Fruit fly (Drosophila melanogaster) whole organism: Measurements from ENCODE around the gene CG7631.
"Not testable (repeated sequence)": the region's sequence is repeated elsewhere in the genome, so short reads cannot be mapped to it uniquely, and the experiment has no call there.

ENCODE experiments used
- CG8478 ChIP-seq: fragments of >200 bp; optimal IDR thresholded peaks from 2 replicates; lab custom pipeline; 2018; ENCODE audit warnings: inconsistent platforms
- Dll ChIP-seq: fragments of >200 bp; optimal IDR thresholded peaks from 2 replicates; lab custom pipeline; 2017
- EcR ChIP-seq, 2 experiments: fragments of >200 bp; optimal IDR thresholded peaks; 2 replicates each; lab custom pipeline; 2017; ENCODE audit warnings: missing biosample characterization in 2 of 2, missing genetic modification characterization in 2 of 2, missing genetic modification reagents in 2 of 2
- pan ChIP-seq: fragments of >200 bp; optimal IDR thresholded peaks from 2 replicates; lab custom pipeline; 2017
- psq ChIP-seq: fragments of >200 bp; optimal IDR thresholded peaks from 2 replicates; lab custom pipeline; 2017
- usp ChIP-seq: fragments of >200 bp; optimal IDR thresholded peaks from 2 replicates; lab custom pipeline; 2017; ENCODE audit warnings: missing biosample characterization, missing genetic modification characterization, mixed read lengths

The CG7631 gene

DNA sequence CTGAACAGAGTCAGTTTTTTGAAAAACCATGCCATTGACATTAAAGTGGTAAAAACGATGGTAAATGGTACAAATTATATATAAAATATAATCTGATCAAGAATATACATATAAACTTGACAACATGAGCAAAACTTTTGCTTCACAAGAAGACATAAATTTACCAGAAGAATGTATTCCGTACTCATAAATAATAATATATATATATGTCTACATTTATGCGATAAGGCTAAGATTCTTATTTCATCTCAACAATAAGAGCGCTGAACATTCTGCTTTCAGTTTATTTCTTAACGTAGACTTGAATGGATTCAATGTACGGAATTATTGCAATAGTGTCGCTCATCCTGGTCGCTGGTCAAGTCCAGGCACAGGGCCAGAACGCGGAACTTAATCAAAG, 32.3 kb downstream of the CG7631 start, which contains the start of gene CG18477:
Gene CG18477, plus strand, starts transcription at position 301 of the 400 bp plus-strand sequence.
- TF ChIP-seq Dll (lab: Kevin White, UChicago); psq (lab: Kevin White, UChicago); usp (GFP tag; lab: Kevin White, UChicago): not testable (repeated sequence)

- TF ChIP-seq psq, Dll, CG8478 (lab: Kevin White, UChicago): not testable (repeated sequence)
Measured at dm6 chr2L:15669874-15670273, 41.4 kb downstream of the CG7631 start, which contains the start of gene CG18478. Gene CG18478, plus strand, starts transcription at chr2L:15670174.

DNA sequence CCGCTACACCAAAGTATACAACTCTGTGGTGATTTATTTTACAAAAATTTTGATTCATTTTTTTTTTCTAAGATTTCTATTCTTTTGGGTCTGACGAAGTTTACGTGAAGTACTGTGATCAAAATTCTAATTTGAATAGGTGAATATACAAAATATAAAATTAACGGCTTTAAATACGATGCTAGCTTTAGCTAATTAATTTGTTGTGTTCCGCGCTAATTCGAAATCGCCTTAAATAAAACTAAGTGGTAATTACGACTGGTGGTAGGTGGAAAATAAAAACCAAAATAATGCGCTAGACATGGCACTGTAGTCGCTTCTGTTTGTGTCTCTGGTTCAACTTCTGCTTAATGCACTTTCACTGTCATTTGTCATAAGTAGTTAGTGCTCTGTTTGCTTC, 47.5 kb downstream of the CG7631 start, which contains the start of gene CG43923:
Gene CG43923, minus strand, starts transcription at position 101 of the 400 bp plus-strand sequence.
- not testable (repeated sequence) for TF ChIP-seq usp (GFP tag; lab: Kevin White, UChicago); pan (lab: Kevin White, UChicago); EcR (GFP tag; optimal IDR thresholded peaks at IDR 0.05; lab: Kevin White, UChicago)
